Fruit fly (Drosophila melanogaster) whole organism, wandering third instar larva: ENCODE measurements around the gene CaMKI.

Experiments used
- Abd-B ChIP-seq: fragments of >200 bp; optimal IDR thresholded peaks from 2 replicates; lab custom pipeline; 2017; ENCODE audit warnings: missing biosample characterization, missing genetic modification characterization
- CG32264 ChIP-seq: fragments of 200-800 bp; sonication (Bioruptor generic); optimal IDR thresholded peaks from 2 replicates; lab custom pipeline; 2016; ENCODE audit warnings: missing biosample characterization, missing genetic modification characterization
- CG9705 ChIP-seq: fragments of 200-800 bp; sonication (Bioruptor generic); optimal IDR thresholded peaks from 2 replicates; lab custom pipeline; 2018; ENCODE audit warnings: missing biosample characterization, mild to moderate bottlenecking, missing genetic modification characterization
- CrebA ChIP-seq: fragments of 200-800 bp; sonication (Bioruptor generic); optimal IDR thresholded peaks from 2 replicates; lab custom pipeline; 2016; ENCODE audit warnings: missing biosample characterization, mild to moderate bottlenecking, missing genetic modification characterization, borderline replicate concordance
- Dfd ChIP-seq: fragments of >200 bp; optimal IDR thresholded peaks from 2 replicates; lab custom pipeline; 2017; ENCODE audit warnings: missing biosample characterization, missing genetic modification characterization
- Dif ChIP-seq: fragments of 200-275, 200-300 bp; sonication (Bioruptor generic); optimal IDR thresholded peaks from 2 replicates; lab custom pipeline; 2018; ENCODE audit warnings: missing biosample characterization, missing genetic modification characterization; ENCODE audit not compliant: partially characterized antibody
- GATAd ChIP-seq: sonication (Bioruptor generic); optimal IDR thresholded peaks from 2 replicates; lab custom pipeline; 2016; ENCODE audit warnings: missing biosample characterization, missing genetic modification characterization
- Hr78 ChIP-seq: fragments of >200 bp; optimal IDR thresholded peaks from 2 replicates; lab custom pipeline; 2017; ENCODE audit warnings: missing biosample characterization, missing genetic modification characterization
- Hr83 ChIP-seq: fragments of 200-300 bp; sonication (Bioruptor generic); optimal IDR thresholded peaks from 2 replicates; lab custom pipeline; 2016; ENCODE audit warnings: missing biosample characterization, mild to moderate bottlenecking, missing genetic modification characterization, moderate library complexity; ENCODE audit not compliant: poor library complexity, severe bottlenecking
- Jra ChIP-seq: sonication (Bioruptor generic); optimal IDR thresholded peaks from 2 replicates; lab custom pipeline; 2016; ENCODE audit warnings: missing biosample characterization, missing genetic modification characterization
- Mio ChIP-seq: sonication (Bioruptor generic); optimal IDR thresholded peaks from 2 replicates; lab custom pipeline; 2016; ENCODE audit warnings: missing biosample characterization, missing genetic modification characterization
- Myc ChIP-seq: fragments of >200 bp; optimal IDR thresholded peaks from 2 replicates; lab custom pipeline; 2017
- N ChIP-seq: fragments of >200 bp; optimal IDR thresholded peaks from 2 replicates; lab custom pipeline; 2018; ENCODE audit warnings: missing biosample characterization, missing external identifiers, missing genetic modification characterization
- OdsH ChIP-seq: fragments of 200-800 bp; sonication (Bioruptor generic); optimal IDR thresholded peaks from 2 replicates; lab custom pipeline; 2016; ENCODE audit warnings: missing biosample characterization, mild to moderate bottlenecking, missing genetic modification characterization
- Sp1 ChIP-seq: fragments of 200-800 bp; sonication (Bioruptor generic); optimal IDR thresholded peaks from 3 replicates; lab custom pipeline; 2019; ENCODE audit warnings: missing biosample characterization, mild to moderate bottlenecking, missing genetic modification characterization, moderate library complexity
- Vsx2 ChIP-seq: fragments of 200-300, 225-300 bp; sonication (Bioruptor generic); optimal IDR thresholded peaks from 2 replicates; lab custom pipeline; 2018; ENCODE audit warnings: missing biosample characterization, missing genetic modification characterization; ENCODE audit not compliant: partially characterized antibody
- br ChIP-seq: fragments of 200-800 bp; sonication (Bioruptor generic); optimal IDR thresholded peaks from 2 replicates; lab custom pipeline; 2016; ENCODE audit warnings: missing biosample characterization, missing genetic modification characterization
- brk ChIP-seq: fragments of 200-800 bp; sonication (Bioruptor generic); optimal IDR thresholded peaks from 2 replicates; lab custom pipeline; 2016; ENCODE audit warnings: missing biosample characterization, mild to moderate bottlenecking, missing genetic modification characterization
- dl ChIP-seq, 2 experiments: fragments of 175-275, 200-275 bp in 1 of 2; fragments of 200-275 bp in 1 of 2; sonication (Bioruptor generic); optimal IDR thresholded peaks; lab custom pipeline; 2018; ENCODE audit warnings: mild to moderate bottlenecking in 2 of 2, missing biosample characterization in 2 of 2, missing genetic modification characterization in 2 of 2, moderate library complexity in 2 of 2; ENCODE audit not compliant: partially characterized antibody in 2 of 2, insufficient read depth in 1 of 2
- dmrt93B ChIP-seq: fragments of 200-800 bp; sonication (Bioruptor generic); optimal IDR thresholded peaks from 2 replicates; lab custom pipeline; 2018; ENCODE audit warnings: missing biosample characterization, mild to moderate bottlenecking, missing genetic modification characterization
- dsf ChIP-seq: sonication (Bioruptor generic); optimal IDR thresholded peaks from 2 replicates; lab custom pipeline; 2016; ENCODE audit warnings: missing biosample characterization, missing genetic modification characterization, borderline replicate concordance
- ey ChIP-seq: fragments of 200-800 bp; sonication (Bioruptor generic); optimal IDR thresholded peaks from 2 replicates; lab custom pipeline; 2016; ENCODE audit warnings: missing biosample characterization, missing genetic modification characterization
- foxo ChIP-seq, 2 experiments: fragments of 200-800 bp; sonication (Bioruptor generic); optimal IDR thresholded peaks; 2 replicates in 1 of 2; 3 replicates in 1 of 2; lab custom pipeline; 2016 to 2017; ENCODE audit warnings: missing biosample characterization in 2 of 2, missing genetic modification characterization in 2 of 2
- fru ChIP-seq: fragments of 200-800 bp; sonication (Bioruptor generic); optimal IDR thresholded peaks from 3 replicates; lab custom pipeline; 2016; ENCODE audit warnings: missing biosample characterization, mild to moderate bottlenecking, missing genetic modification characterization
- h ChIP-seq: fragments of 200-800 bp; sonication (Bioruptor generic); optimal IDR thresholded peaks from 3 replicates; lab custom pipeline; 2016; ENCODE audit warnings: missing biosample characterization, mild to moderate bottlenecking, missing genetic modification characterization
- jim ChIP-seq: fragments of 175-275, 200-325 bp; sonication (Bioruptor generic); optimal IDR thresholded peaks from 2 replicates; lab custom pipeline; 2016; ENCODE audit warnings: missing biosample characterization, mild to moderate bottlenecking, missing genetic modification characterization
- lola ChIP-seq: fragments of >200 bp; optimal IDR thresholded peaks from 2 replicates; lab custom pipeline; 2017; ENCODE audit warnings: missing biosample characterization, missing genetic modification characterization
- sage ChIP-seq: fragments of 200-800 bp; sonication (Bioruptor generic); optimal IDR thresholded peaks from 2 replicates; lab custom pipeline; 2016; ENCODE audit warnings: missing biosample characterization, mild to moderate bottlenecking, missing genetic modification characterization
- sv ChIP-seq: fragments of 200-800 bp; sonication (Bioruptor generic); optimal IDR thresholded peaks from 3 replicates; lab custom pipeline; 2016; ENCODE audit warnings: missing biosample characterization, missing genetic modification characterization
- usp ChIP-seq: fragments of >200 bp; optimal IDR thresholded peaks from 2 replicates; lab custom pipeline; 2017; ENCODE audit warnings: missing biosample characterization, missing genetic modification characterization
- woc ChIP-seq: sonication (Bioruptor generic); optimal IDR thresholded peaks from 2 replicates; lab custom pipeline; 2016; ENCODE audit warnings: missing biosample characterization, mild to moderate bottlenecking, missing genetic modification characterization

The CaMKI gene

DNA sequence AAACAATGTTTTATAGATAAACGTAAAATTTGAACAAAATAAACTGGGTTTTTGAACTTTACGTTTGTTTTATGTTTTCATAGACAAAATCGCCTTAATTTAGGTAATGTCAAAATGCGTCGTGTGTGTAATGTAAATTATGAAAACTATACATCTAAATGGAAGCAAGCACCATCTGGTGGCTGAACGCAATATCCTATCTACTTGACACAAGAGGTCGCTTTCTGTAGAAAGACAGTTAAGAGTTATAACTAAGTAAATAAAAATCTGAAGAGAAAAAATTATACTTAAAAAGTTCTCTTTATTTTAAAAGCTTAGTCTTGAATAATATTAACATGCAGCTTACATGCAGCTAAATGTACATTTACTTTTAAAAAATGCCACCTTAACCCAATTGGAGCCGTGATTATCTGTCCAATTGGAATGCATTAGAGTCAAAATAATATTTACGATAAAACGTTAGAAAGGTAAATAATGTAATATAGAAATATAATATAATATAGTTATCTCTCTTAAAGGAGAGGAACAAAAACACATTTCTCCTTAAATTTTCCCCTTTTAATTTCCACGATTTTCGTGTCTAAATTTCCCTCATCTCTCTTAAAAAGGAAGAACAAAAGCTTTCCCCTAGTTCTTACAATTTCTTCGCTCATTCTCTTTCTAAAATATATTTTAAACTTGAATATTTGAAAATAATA is 20.5 kb upstream of the CaMKI start (continued):
- TF ChIP-seq sage (GFP tag; lab: Kevin White, UChicago) (peak; percentile 50), CrebA (GFP tag; lab: Kevin White, UChicago) (peak; percentile 27), Mio (GFP tag; lab: Kevin White, UChicago) (peak; percentile 26), woc (GFP tag; lab: Kevin White, UChicago) (no peak), jim (GFP tag; lab: Kevin White, UChicago) (no peak), Vsx2 (GFP tag; lab: Kevin White, UChicago) (no peak), Hr83 (GFP tag; lab: Kevin White, UChicago) (peak; percentile 82), sv (GFP tag; lab: Kevin White, UChicago) (peak; percentile 80), Dif (no peak), Sp1 (no peak)

- TF ChIP-seq GATAd (GFP tag; lab: Kevin White, UChicago) (no peak), dsf (GFP tag; lab: Kevin White, UChicago) (no peak), N (GFP tag; lab: Kevin White, UChicago) (no peak), Hr78 (no peak), woc (GFP tag; lab: Kevin White, UChicago) (no peak), sage (GFP tag; lab: Kevin White, UChicago) (no peak)
Observed at dm6 chr4:428256-428655, 17.0 kb upstream of the CaMKI start.

DNA sequence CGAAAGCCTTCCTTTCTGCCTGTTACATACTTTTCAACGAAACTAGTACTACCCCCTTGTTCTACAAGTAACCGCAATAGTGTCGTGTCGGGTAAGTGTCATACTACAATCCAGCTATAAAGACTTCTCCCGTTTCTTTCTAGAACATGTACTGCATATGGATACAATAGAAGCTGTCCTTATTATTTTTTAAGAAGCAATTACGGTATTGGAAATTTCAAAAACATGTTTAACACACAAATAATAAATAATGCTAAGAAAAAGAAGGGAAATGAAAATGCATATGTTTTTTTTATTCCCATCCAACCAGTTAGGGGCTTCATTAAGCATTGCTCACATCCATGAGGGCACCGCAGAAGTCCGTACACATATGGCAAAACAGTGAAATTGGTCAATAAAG is 15.8 kb upstream of the CaMKI start:
- TF ChIP-seq Myc (lab: Kevin White, UChicago) (no peak), br (GFP tag; lab: Kevin White, UChicago) (no peak), brk (no peak), woc (GFP tag; lab: Kevin White, UChicago) (no peak), jim (GFP tag; lab: Kevin White, UChicago) (no peak), fru (GFP tag; lab: Kevin White, UChicago) (no peak), CG32264 (GFP tag; lab: Kevin White, UChicago) (no peak), ey (GFP tag; lab: Kevin White, UChicago) (no peak), Hr83 (GFP tag; lab: Kevin White, UChicago) (no peak), lola (GFP tag; lab: Kevin White, UChicago) (no peak), dmrt93B (GFP tag; lab: Kevin White, UChicago) (no peak), dl (GFP tag; optimal IDR thresholded peaks at IDR 0.05; lab: Kevin White, UChicago; ENCODE audit: insufficient read depth in 1 of 2, partially characterized antibody in 2 of 2) (no peak)

DNA sequence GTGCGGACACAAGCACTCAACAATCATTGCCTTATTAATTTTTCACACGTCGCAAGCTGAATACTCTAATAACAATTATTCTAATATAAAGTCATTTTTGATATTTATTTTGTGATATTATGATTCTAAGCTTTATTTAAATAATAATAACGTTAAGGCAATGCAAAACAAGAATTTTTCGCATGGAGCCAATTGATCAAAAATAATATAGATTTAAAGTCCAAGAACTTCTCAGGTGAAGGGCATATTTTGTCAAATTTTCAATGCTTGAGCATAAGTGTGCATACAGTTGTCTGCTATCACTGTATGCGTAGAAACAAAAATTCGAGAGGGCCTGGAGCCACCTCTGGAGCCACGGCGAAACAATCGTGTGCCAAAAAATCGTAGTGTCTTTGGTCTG is 10.9 kb upstream of the CaMKI start:
- TF ChIP-seq lola (GFP tag; lab: Kevin White, UChicago): no peak
- no peak for TF ChIP-seq ey (GFP tag; lab: Kevin White, UChicago)
- TF ChIP-seq Mio (GFP tag; lab: Kevin White, UChicago): no peak
- no peak for TF ChIP-seq Dfd (GFP tag; lab: Kevin White, UChicago)
- no peak for TF ChIP-seq jim (GFP tag; lab: Kevin White, UChicago)
- TF ChIP-seq Jra: no peak
- no peak for TF ChIP-seq foxo (GFP tag; optimal IDR thresholded peaks at IDR 0.05; lab: Kevin White, UChicago)
- TF ChIP-seq woc (GFP tag; lab: Kevin White, UChicago): no peak
- TF ChIP-seq dmrt93B (GFP tag; lab: Kevin White, UChicago): no peak
- no peak for TF ChIP-seq CG9705
- no peak for TF ChIP-seq Dif
- no peak for TF ChIP-seq h (GFP tag; lab: Kevin White, UChicago)
- TF ChIP-seq dsf (GFP tag; lab: Kevin White, UChicago): no peak
- TF ChIP-seq GATAd (GFP tag; lab: Kevin White, UChicago): no peak
- no peak for TF ChIP-seq br (GFP tag; lab: Kevin White, UChicago)
- TF ChIP-seq usp (GFP tag; lab: Kevin White, UChicago): no peak
- no peak for TF ChIP-seq OdsH
- no peak for TF ChIP-seq dl (GFP tag; optimal IDR thresholded peaks at IDR 0.05; lab: Kevin White, UChicago; ENCODE audit: insufficient read depth in 1 of 2, partially characterized antibody in 2 of 2)
- no peak for TF ChIP-seq sage (GFP tag; lab: Kevin White, UChicago)
- no peak for TF ChIP-seq Abd-B
